Fruit fly (Drosophila melanogaster) whole organism: ENCODE results near the gene CG4004.

Experiments
- CG8478 ChIP-seq: fragments of >200 bp; optimal IDR thresholded peaks from 2 replicates; lab custom pipeline; 2018; ENCODE audit warnings: inconsistent platforms
- Dll ChIP-seq: fragments of >200 bp; optimal IDR thresholded peaks from 2 replicates; lab custom pipeline; 2017
- EcR ChIP-seq, 2 experiments: fragments of >200 bp; optimal IDR thresholded peaks; 2 replicates each; lab custom pipeline; 2017; ENCODE audit warnings: missing biosample characterization in 2 of 2, missing genetic modification characterization in 2 of 2, missing genetic modification reagents in 2 of 2
- pan ChIP-seq: fragments of >200 bp; optimal IDR thresholded peaks from 2 replicates; lab custom pipeline; 2017
- psq ChIP-seq: fragments of >200 bp; optimal IDR thresholded peaks from 2 replicates; lab custom pipeline; 2017
- usp ChIP-seq: fragments of >200 bp; optimal IDR thresholded peaks from 2 replicates; lab custom pipeline; 2017; ENCODE audit warnings: missing biosample characterization, missing genetic modification characterization, mixed read lengths

The CG4004 gene

dm6 chrX:12763467-12763866 is 19.5 kb downstream of the CG4004 start, which contains the start of gene pira:
Gene pira, minus strand, starts transcription at chrX:12763611.
- TF ChIP-seq CG8478 (lab: Kevin White, UChicago) (no peak), EcR (GFP tag; optimal IDR thresholded peaks at IDR 0.05; lab: Kevin White, UChicago) (no peak), psq (no peak), usp (GFP tag; lab: Kevin White, UChicago) (no peak)

dm6 chrX:12764640-12765039 is 20.6 kb downstream of the CG4004 start:
- TF ChIP-seq EcR (GFP tag; optimal IDR thresholded peaks at IDR 0.05; lab: Kevin White, UChicago) (no peak), usp (GFP tag; lab: Kevin White, UChicago) (no peak), Dll (lab: Kevin White, UChicago) (no peak), pan (lab: Kevin White, UChicago) (no peak), psq (no peak), CG8478 (lab: Kevin White, UChicago) (no peak)

dm6 chrX:12765076-12765475 is 21.1 kb downstream of the CG4004 start, which contains the start of gene Agpat1:
Gene Agpat1, plus strand, starts transcription at chrX:12765266.
- no peak for TF ChIP-seq CG8478 (lab: Kevin White, UChicago)
- no peak for TF ChIP-seq pan (lab: Kevin White, UChicago)
- TF ChIP-seq psq, result no peak
- no peak for TF ChIP-seq EcR (GFP tag; optimal IDR thresholded peaks at IDR 0.05; lab: Kevin White, UChicago)
- TF ChIP-seq Dll (lab: Kevin White, UChicago), result no peak
- TF ChIP-seq usp (GFP tag; lab: Kevin White, UChicago), result no peak

- no peak for TF ChIP-seq Dll (lab: Kevin White, UChicago)
- TF ChIP-seq EcR (GFP tag; optimal IDR thresholded peaks at IDR 0.05; lab: Kevin White, UChicago), result no peak
- no peak for TF ChIP-seq pan (lab: Kevin White, UChicago)
- TF ChIP-seq psq, result no peak
- TF ChIP-seq CG8478 (lab: Kevin White, UChicago), result no peak
- no peak for TF ChIP-seq usp (GFP tag; lab: Kevin White, UChicago)
Measured at dm6 chrX:12765736-12766135, 21.7 kb downstream of the CG4004 start.

- TF ChIP-seq usp (GFP tag; lab: Kevin White, UChicago) (no peak), pan (lab: Kevin White, UChicago) (no peak), CG8478 (lab: Kevin White, UChicago) (no peak), Dll (lab: Kevin White, UChicago) (no peak), EcR (GFP tag; optimal IDR thresholded peaks at IDR 0.05; lab: Kevin White, UChicago) (no peak), psq (no peak)
Measured at dm6 chrX:12766286-12766685, 22.3 kb downstream of the CG4004 start.

- no peak for TF ChIP-seq CG8478 (lab: Kevin White, UChicago)
- TF ChIP-seq EcR (GFP tag; optimal IDR thresholded peaks at IDR 0.05; lab: Kevin White, UChicago), result no peak
- TF ChIP-seq usp (GFP tag; lab: Kevin White, UChicago), result no peak
- TF ChIP-seq pan (lab: Kevin White, UChicago), result no peak
- TF ChIP-seq psq, result no peak
Measured at dm6 chrX:12777195-12777594, 33.2 kb downstream of the CG4004 start.

- no peak for TF ChIP-seq Dll (lab: Kevin White, UChicago)
- no peak for TF ChIP-seq usp (GFP tag; lab: Kevin White, UChicago)
- no peak for TF ChIP-seq EcR (GFP tag; optimal IDR thresholded peaks at IDR 0.05; lab: Kevin White, UChicago)
- TF ChIP-seq pan (lab: Kevin White, UChicago), result no peak
- TF ChIP-seq psq, result no peak
- no peak for TF ChIP-seq CG8478 (lab: Kevin White, UChicago)
Measured at dm6 chrX:12777763-12778408, 33.9 kb downstream of the CG4004 start.

dm6 chrX:12784690-12785441 is 40.9 kb downstream of the CG4004 start, which contains the start of gene CG32647:
Gene CG32647, minus strand, starts transcription at chrX:12784958.
- no peak for TF ChIP-seq usp (GFP tag; lab: Kevin White, UChicago)
- no peak for TF ChIP-seq pan (lab: Kevin White, UChicago)
- TF ChIP-seq EcR (GFP tag; optimal IDR thresholded peaks at IDR 0.05; lab: Kevin White, UChicago), result no peak
